Worm (Caenorhabditis elegans): Measurements from ENCODE around the gene Y38H8A.7.
"Not testable (repeated sequence)": the region's sequence is repeated elsewhere in the genome, so short reads cannot be mapped to it uniquely, and the experiment has no call there.

DNA sequence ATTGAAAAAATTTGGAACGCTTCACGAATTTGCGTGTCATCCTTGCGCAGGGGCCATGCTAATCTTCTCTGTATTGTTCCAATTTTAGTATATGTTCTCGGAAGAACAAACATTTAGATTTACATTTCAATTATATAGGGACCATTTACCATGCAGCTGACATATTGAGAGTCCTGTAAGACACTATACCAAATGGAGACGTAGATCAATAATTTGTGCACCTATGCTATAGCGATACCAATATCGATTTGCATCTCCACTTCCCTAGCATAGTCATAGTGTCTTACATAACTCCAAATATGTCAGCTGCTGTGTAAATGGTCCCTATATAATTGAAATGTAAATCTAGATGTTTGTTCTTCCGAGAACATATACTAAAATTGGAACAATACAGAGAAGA, 14.8 kb upstream of the Y38H8A.7 start:
- not testable (repeated sequence) for TF ChIP-seq attf-3 (GFP tag; conservative IDR thresholded peaks at IDR 0.05); snpc-4 (GFP tag; optimal IDR thresholded peaks at IDR 0.05); lin-54 (GFP tag; optimal IDR thresholded peaks at IDR 0.05); bed-2 (GFP tag; IDR thresholded peaks at IDR 0.05); hlh-12 (tag; optimal IDR thresholded peaks at IDR 0.05); unc-62 (GFP tag; optimal IDR thresholded peaks at IDR 0.05); sea-2 (GFP tag; IDR thresholded peaks at IDR 0.05); nfya-1 (tag; optimal IDR thresholded peaks at IDR 0.05; ENCODE audit: borderline replicate concordance, insufficient read depth); unc-130 (GFP tag; optimal IDR thresholded peaks at IDR 0.05); madf-6 (GFP tag; IDR thresholded peaks at IDR 0.05); hmg-1.2 (GFP tag; IDR thresholded peaks at IDR 0.05); mel-28 (tag; optimal IDR thresholded peaks at IDR 0.05; ENCODE audit: borderline replicate concordance)
- peak in 1 of 4 experiments; percentile 61 for TF ChIP-seq snpc-4 (tag; optimal IDR thresholded peaks at IDR 0.05)
